Fruit fly (Drosophila melanogaster) Kc167 (cell line): ENCODE measurements around the gene CG16813.

Experiments
- h ChIP-seq: fragments of >200 bp; optimal IDR thresholded peaks from 3 replicates; lab custom pipeline; 2018; ENCODE audit warnings: missing external identifiers
- psq ChIP-seq: fragments of >200 bp; optimal IDR thresholded peaks from 2 replicates; lab custom pipeline; 2017; ENCODE audit warnings: missing external identifiers

DNA sequence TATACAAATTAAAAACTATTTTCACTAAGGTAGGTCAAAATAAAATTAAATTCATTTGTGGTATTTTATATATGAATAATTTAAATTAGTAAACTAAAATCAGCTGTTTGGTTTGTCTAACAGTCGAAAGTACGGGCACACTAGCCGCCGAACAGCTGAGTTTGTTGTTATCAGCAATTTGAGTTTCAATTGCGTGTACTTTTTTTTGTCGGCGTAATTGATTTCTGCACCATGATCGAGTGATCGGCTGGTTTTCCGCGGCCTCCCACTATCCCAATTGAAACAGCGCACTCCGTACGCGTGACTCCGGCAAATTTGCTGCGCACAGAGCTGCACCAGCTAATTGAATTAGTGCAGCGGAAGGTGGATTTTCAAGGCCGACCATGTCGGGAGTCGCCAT is 48.2 kb upstream of the CG16813 start, which contains the start of gene Alg7:
- TF ChIP-seq h (lab: Kevin White, UChicago) (no peak), psq (lab: Kevin White, UChicago) (no peak)
